Fruit fly (Drosophila melanogaster): ENCODE measurements around the gene CG11398.
A peak's percentile ranks its signal among the peaks of the same experiment; 100 is the strongest.

CG11398 gene

dm6 chrX:1175993-1176392, 39.0 kb downstream of the CG11398 start, which contains the start of gene CG11384:
CG11384 (minus strand) TSS chrX:1176035.
- no peak for TF ChIP-seq noc (tag; optimal IDR thresholded peaks at IDR 0.05)

- TF ChIP-seq noc (tag; optimal IDR thresholded peaks at IDR 0.05): no peak
These were observed 41.4 kb downstream of the CG11398 start for dm6 chrX:1173564-1173963.

dm6 chrX:1172756-1173422, 42.1 kb downstream of the CG11398 start:
- no peak for TF ChIP-seq noc (tag; optimal IDR thresholded peaks at IDR 0.05)

- peak; percentile 81 for TF ChIP-seq noc (tag; optimal IDR thresholded peaks at IDR 0.05)
These were observed 43.9 kb downstream of the CG11398 start for dm6 chrX:1171018-1171417.

dm6 chrX:1170117-1170878, 44.7 kb downstream of the CG11398 start, which contains the start of gene CG11378:
CG11378 (plus strand) TSS chrX:1170828.
- TF ChIP-seq noc (tag; optimal IDR thresholded peaks at IDR 0.05): peak; percentile 61

All from whole organism, larva.